Fruit fly (Drosophila melanogaster): ENCODE data around the gene CG13051.

DNA sequence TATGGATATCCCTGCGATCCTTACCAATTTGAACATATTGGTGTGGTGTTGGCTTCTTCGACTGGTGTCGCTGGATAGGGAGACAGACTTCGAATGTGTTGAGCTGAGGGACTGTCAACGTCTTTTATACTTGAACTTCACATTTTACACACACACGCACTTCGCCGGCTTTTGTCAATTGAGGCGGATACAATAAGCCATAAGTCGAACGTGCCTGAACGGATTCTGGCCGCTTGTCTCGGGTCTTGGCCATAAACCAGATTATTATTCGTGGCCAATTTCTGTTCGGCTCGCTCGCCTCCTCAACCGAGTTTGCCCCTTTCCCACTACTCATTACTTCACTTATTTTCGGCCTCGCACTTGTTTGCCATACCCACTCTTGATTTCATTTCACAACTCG lies 38.2 kb upstream of the CG13051 start, which contains the start of gene CG13044:
- TF ChIP-seq psq (GFP tag; optimal IDR thresholded peaks at IDR 0.05): no peak
- TF ChIP-seq rgr (GFP tag; optimal IDR thresholded peaks at IDR 0.05): no peak
- no peak for TF ChIP-seq HLH106 (tag; optimal IDR thresholded peaks at IDR 0.05)
- no peak for TF ChIP-seq dmrt93B (GFP tag; optimal IDR thresholded peaks at IDR 0.05)
- TF ChIP-seq Myc (optimal IDR thresholded peaks at IDR 0.05): no peak
- no peak for TF ChIP-seq br (GFP tag; optimal IDR thresholded peaks at IDR 0.05)
- TF ChIP-seq Vsx2 (GFP tag; optimal IDR thresholded peaks at IDR 0.05; ENCODE audit: partially characterized antibody): no peak
- no peak for TF ChIP-seq Sp1 (GFP tag; optimal IDR thresholded peaks at IDR 0.05)
- no peak for TF ChIP-seq CrebA (GFP tag; optimal IDR thresholded peaks at IDR 0.05; ENCODE audit: borderline replicate concordance)
- no peak for TF ChIP-seq h (GFP tag; optimal IDR thresholded peaks at IDR 0.05)
- TF ChIP-seq pan (optimal IDR thresholded peaks at IDR 0.05): no peak
- no peak for TF ChIP-seq foxo (GFP tag; optimal IDR thresholded peaks at IDR 0.05)
